Worm (Caenorhabditis elegans) whole organism, L3 larva: ENCODE data around the gene vha-13.
A peak's percentile ranks its signal among the peaks of the same experiment; 100 is the strongest.

Experiments used
- ZK546.5 ChIP-seq: sonication (generic microtip); optimal IDR thresholded peaks from 2 replicates; lab custom pipeline; 2017; ENCODE audit warnings: missing biosample characterization, missing genetic modification characterization
- aly-2 ChIP-seq: fragments of 150-350 bp; optimal IDR thresholded peaks from 2 replicates; lab custom pipeline; 2014; ENCODE audit warnings: missing biosample characterization, missing genetic modification characterization
- ama-1 ChIP-seq: fragments of 150-350 bp; optimal IDR thresholded peaks from 2 replicates; lab custom pipeline; 2018
- ceh-16 ChIP-seq: sonication (generic microtip); optimal IDR thresholded peaks from 2 replicates; lab custom pipeline; 2017; ENCODE audit warnings: missing biosample characterization, missing genetic modification characterization
- ceh-82 ChIP-seq: fragments of 150-350 bp; optimal IDR thresholded peaks from 2 replicates; lab custom pipeline; 2014; ENCODE audit warnings: missing biosample characterization, missing genetic modification characterization
- ceh-9 ChIP-seq: sonication (generic microtip); optimal IDR thresholded peaks from 2 replicates; lab custom pipeline; 2018; ENCODE audit warnings: missing biosample characterization, missing genetic modification characterization
- daf-12 ChIP-seq: fragments of 150-350 bp; optimal IDR thresholded peaks from 2 replicates; lab custom pipeline; 2014; ENCODE audit warnings: missing biosample characterization, missing genetic modification reagents, missing genetic modification characterization
- egl-5 ChIP-seq: fragments of 150-350 bp; optimal IDR thresholded peaks from 2 replicates; lab custom pipeline; 2017; ENCODE audit warnings: missing biosample characterization, missing genetic modification reagents, missing genetic modification characterization, inconsistent platforms
- elt-1 ChIP-seq: fragments of 150-350 bp; optimal IDR thresholded peaks from 2 replicates; lab custom pipeline; 2014; ENCODE audit warnings: missing biosample characterization, missing genetic modification characterization
- elt-2 ChIP-seq: sonication (generic microtip); optimal IDR thresholded peaks from 2 replicates; lab custom pipeline; 2016; ENCODE audit warnings: missing genetic modification reagents, mild to moderate bottlenecking, missing genetic modification characterization, missing compliant biosample characterization
- elt-3 ChIP-seq, 3 experiments: fragments of 150-350 bp in 1 of 3; sonication (generic microtip) in 2 of 3; optimal IDR thresholded peaks; 2 replicates in 2 of 3; 4 replicates in 1 of 3; lab custom pipeline; 2014 to 2017; ENCODE audit warnings: missing biosample characterization in 3 of 3, missing genetic modification characterization in 3 of 3
- fkh-10 ChIP-seq: sonication (generic microtip); optimal IDR thresholded peaks from 2 replicates; lab custom pipeline; 2017; ENCODE audit warnings: missing biosample characterization, missing genetic modification reagents, missing genetic modification characterization
- fkh-2 ChIP-seq: fragments of 150-350 bp; optimal IDR thresholded peaks from 2 replicates; lab custom pipeline; 2014; ENCODE audit warnings: missing biosample characterization, missing genetic modification reagents, missing genetic modification characterization
- fos-1 ChIP-seq: fragments of 150-350 bp; optimal IDR thresholded peaks from 2 replicates; lab custom pipeline; 2014; ENCODE audit warnings: missing biosample characterization, missing genetic modification characterization
- hmg-11 ChIP-seq: sonication (generic microtip); optimal IDR thresholded peaks from 2 replicates; lab custom pipeline; 2016; ENCODE audit warnings: missing genetic modification characterization, missing compliant biosample characterization
- jun-1 ChIP-seq: fragments of 150-350 bp; optimal IDR thresholded peaks from 2 replicates; lab custom pipeline; 2014; ENCODE audit warnings: missing biosample characterization, missing genetic modification reagents, missing genetic modification characterization
- lin-39 ChIP-seq: fragments of 150-350 bp; optimal IDR thresholded peaks from 2 replicates; lab custom pipeline; 2018; ENCODE audit warnings: missing biosample characterization, missing genetic modification reagents, missing genetic modification characterization
- lsy-12 ChIP-seq: sonication (generic microtip); optimal IDR thresholded peaks from 2 replicates; lab custom pipeline; 2016; ENCODE audit warnings: mild to moderate bottlenecking, missing genetic modification characterization, missing compliant biosample characterization
- mml-1 ChIP-seq: fragments of 150-350 bp; sonication (generic microtip); optimal IDR thresholded peaks from 3 replicates; lab custom pipeline; 2014; ENCODE audit warnings: missing biosample characterization, missing genetic modification characterization
- nfya-1 ChIP-seq: sonication (generic microtip); optimal IDR thresholded peaks from 2 replicates; lab custom pipeline; 2017; ENCODE audit warnings: missing genetic modification characterization, mild to moderate bottlenecking, missing compliant biosample characterization, antibody characterized with exemption, moderate library complexity; ENCODE audit not compliant: insufficient read depth
- nhr-12 ChIP-seq: fragments of 150-350 bp; optimal IDR thresholded peaks from 2 replicates; lab custom pipeline; 2014; ENCODE audit warnings: missing biosample characterization, missing genetic modification characterization
- nhr-28 ChIP-seq: fragments of 150-350 bp; optimal IDR thresholded peaks from 2 replicates; lab custom pipeline; 2014; ENCODE audit warnings: missing biosample characterization, missing genetic modification characterization
- nhr-43 ChIP-seq: sonication (generic microtip); optimal IDR thresholded peaks from 2 replicates; lab custom pipeline; 2016; ENCODE audit warnings: mild to moderate bottlenecking, missing genetic modification characterization, missing compliant biosample characterization; ENCODE audit not compliant: poor library complexity, severe bottlenecking
- nhr-76 ChIP-seq: fragments of 150-350 bp; sonication (generic microtip); optimal IDR thresholded peaks from 5 replicates; lab custom pipeline; 2014; ENCODE audit warnings: missing biosample characterization, missing genetic modification characterization
- nhr-77 ChIP-seq: fragments of 150-350 bp; optimal IDR thresholded peaks from 2 replicates; lab custom pipeline; 2014; ENCODE audit warnings: missing biosample characterization, missing genetic modification characterization
- pha-4 ChIP-seq: fragments of 150-350 bp; optimal IDR thresholded peaks from 2 replicates; lab custom pipeline; 2014; ENCODE audit warnings: missing biosample characterization, missing genetic modification reagents, missing genetic modification characterization
- sea-2 ChIP-seq: fragments of 150-350 bp; sonication (generic microtip); optimal IDR thresholded peaks from 4 replicates; lab custom pipeline; 2014; ENCODE audit warnings: missing biosample characterization, missing genetic modification reagents, missing genetic modification characterization
- skn-1 ChIP-seq: fragments of 150-350 bp; optimal IDR thresholded peaks from 2 replicates; lab custom pipeline; 2014; ENCODE audit warnings: missing biosample characterization, missing genetic modification characterization
- snpc-4 ChIP-seq: fragments of 150-350 bp; optimal IDR thresholded peaks from 2 replicates; lab custom pipeline; 2014; ENCODE audit warnings: missing biosample characterization, missing genetic modification characterization
- unc-62 ChIP-seq: fragments of 150-350 bp; sonication (generic microtip); optimal IDR thresholded peaks from 4 replicates; lab custom pipeline; 2014; ENCODE audit warnings: missing biosample characterization, missing genetic modification reagents, missing genetic modification characterization
- zag-1 ChIP-seq: fragments of 150-350 bp; optimal IDR thresholded peaks from 2 replicates; lab custom pipeline; 2014; ENCODE audit warnings: missing biosample characterization, missing genetic modification characterization
- ztf-11 ChIP-seq: fragments of 150-350 bp; optimal IDR thresholded peaks from 2 replicates; lab custom pipeline; 2014; ENCODE audit warnings: missing biosample characterization, missing genetic modification characterization

Gene vha-13

ce11 chrV:14369412-14369811 lies 17.9 kb downstream of the vha-13 start:
- TF ChIP-seq ZK546.5 (tag; lab: Kevin White, UChicago) (no peak), nfya-1 (tag; lab: Kevin White, UChicago) (peak; percentile 43), pha-4 (tag; lab: Kevin White, UChicago) (no peak), nhr-28 (tag; lab: Kevin White, UChicago) (no peak), unc-62 (GFP tag; lab: Kevin White, UChicago) (peak; percentile 51), lin-39 (peak; percentile 47), ama-1 (lab: Kevin White, UChicago) (peak; percentile 53)

ce11 chrV:14372774-14373173 lies 21.3 kb downstream of the vha-13 start, which contains the start of gene unc-39:
Gene unc-39, plus strand, starts transcription at chrV:14373074.
- TF ChIP-seq jun-1 (no peak), ceh-82 (tag; lab: Kevin White, UChicago) (no peak), sea-2 (no peak), nhr-43 (tag; lab: Kevin White, UChicago) (no peak)

- TF ChIP-seq daf-12 (no peak), elt-3 (tag; optimal IDR thresholded peaks at IDR 0.05; lab: Kevin White, UChicago) (no peak), ama-1 (lab: Kevin White, UChicago) (no peak), zag-1 (tag; lab: Kevin White, UChicago) (no peak), egl-5 (tag; lab: Kevin White, UChicago) (no peak), hmg-11 (tag; lab: Kevin White, UChicago) (no peak)
These were observed 26.5 kb downstream of the vha-13 start for ce11 chrV:14378052-14378451.

- TF ChIP-seq skn-1 (tag; lab: Kevin White, UChicago) (no peak), lsy-12 (tag; lab: Kevin White, UChicago) (no peak), nhr-12 (no peak), ama-1 (lab: Kevin White, UChicago) (no peak), ztf-11 (tag; lab: Kevin White, UChicago) (no peak), lin-39 (no peak), ceh-16 (tag; lab: Kevin White, UChicago) (no peak)
These were observed 27.5 kb downstream of the vha-13 start, which contains the start of gene npr-43 for ce11 chrV:14378986-14379385. Gene npr-43, minus strand, starts transcription at chrV:14379086.

ce11 chrV:14380242-14380641 lies 28.7 kb downstream of the vha-13 start:
- TF ChIP-seq fos-1 (no peak), fkh-2 (tag; lab: Kevin White, UChicago) (no peak), nhr-76 (tag; lab: Kevin White, UChicago) (no peak), mml-1 (tag; lab: Kevin White, UChicago) (no peak), ceh-9 (no peak), elt-3 (tag; optimal IDR thresholded peaks at IDR 0.05; lab: Kevin White, UChicago) (no peak), elt-1 (no peak), fkh-10 (GFP tag; lab: Kevin White, UChicago) (no peak), nhr-77 (no peak), hmg-11 (tag; lab: Kevin White, UChicago) (no peak), jun-1 (no peak), aly-2 (tag; lab: Kevin White, UChicago) (no peak), ceh-16 (tag; lab: Kevin White, UChicago) (no peak), pha-4 (tag; lab: Kevin White, UChicago) (no peak), skn-1 (tag; lab: Kevin White, UChicago) (no peak)

ce11 chrV:14391830-14392229 lies 40.3 kb downstream of the vha-13 start, which contains the start of gene C15H11.10:
Gene C15H11.10, plus strand, starts transcription at chrV:14392130.
- TF ChIP-seq elt-2 (tag; lab: Kevin White, UChicago) (no peak), snpc-4 (tag; lab: Kevin White, UChicago) (no peak)
- TF ChIP-seq, all 47 proteins: peak for 0
